Comparison of ENCODE assay signal across 1 fruit fly cellular context in the genomic region with DNA sequence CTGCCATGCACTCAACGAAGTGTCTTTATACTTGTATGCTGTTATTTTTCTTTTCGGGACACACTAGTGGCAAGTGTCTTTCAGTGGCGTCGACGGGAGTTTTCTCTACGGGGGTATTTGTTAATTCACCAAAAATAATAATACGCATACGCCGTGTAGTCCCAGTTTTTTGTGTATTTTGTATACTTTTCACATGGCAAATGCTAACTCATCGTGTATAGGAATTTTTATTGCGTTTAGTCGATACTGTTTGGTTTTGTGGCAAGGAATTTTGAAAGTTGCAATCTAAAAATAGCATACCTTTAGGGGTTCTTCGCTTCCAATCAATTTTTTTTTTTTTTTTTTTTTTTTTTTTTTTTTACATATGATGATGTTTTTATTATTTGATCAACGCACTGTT.
TF ChIP-seq lines count a peak whose summit lies in the region.

No protein-coding gene starts in this region.

TF ChIP-seq in whole organism, embryonic, 481 proteins besides CTCF, POLR2A, EP300 and RAD21 (continued from another document):
- no peak for TF ChIP-seq Mes4 (GFP tag; optimal IDR thresholded peaks at IDR 0.05; lab: Kevin White, UChicago)
- TF ChIP-seq Sry-δ (GFP tag; optimal IDR thresholded peaks at IDR 0.05; lab: Kevin White, UChicago), result no peak
- TF ChIP-seq sisA (GFP tag; IDR thresholded peaks at IDR 0.05; lab: Robert Waterston, UW), result peak; percentile 19; the same call in 1 of the 2 replicates
- no peak for TF ChIP-seq Six4 (GFP tag; optimal IDR thresholded peaks at IDR 0.05; lab: Kevin White, UChicago)
- peak; percentile 7 for TF ChIP-seq Deaf1 (tag; optimal IDR thresholded peaks at IDR 0.05; lab: Kevin White, UChicago)
- no peak for TF ChIP-seq CG14014 (GFP tag; IDR thresholded peaks at IDR 0.05; lab: Robert Waterston, UW)
- no peak for TF ChIP-seq wek (GFP tag; optimal IDR thresholded peaks at IDR 0.05; lab: Kevin White, UChicago)
- no peak for TF ChIP-seq CG13624 (GFP tag; optimal IDR thresholded peaks at IDR 0.05; lab: Kevin White, UChicago)
- peak; percentile 34; the same call in 1 of the 2 replicates for TF ChIP-seq CG7372 (GFP tag; IDR thresholded peaks at IDR 0.05; lab: Robert Waterston, UW)
- TF ChIP-seq row (GFP tag; IDR thresholded peaks at IDR 0.05; lab: Robert Waterston, UW), result peak; percentile 28; the same call in 1 of the 3 replicates
